Fruit fly (Drosophila melanogaster) whole organism, wandering third instar larva: ENCODE data around the gene fend.

Source experiments
- Abd-B ChIP-seq: fragments of >200 bp; optimal IDR thresholded peaks from 2 replicates; lab custom pipeline; 2017; ENCODE audit warnings: missing biosample characterization, missing genetic modification characterization
- Dfd ChIP-seq: fragments of >200 bp; optimal IDR thresholded peaks from 2 replicates; lab custom pipeline; 2017; ENCODE audit warnings: missing biosample characterization, missing genetic modification characterization
- dsf ChIP-seq: sonication (Bioruptor generic); optimal IDR thresholded peaks from 2 replicates; lab custom pipeline; 2016; ENCODE audit warnings: missing biosample characterization, missing genetic modification characterization, borderline replicate concordance
- h ChIP-seq: fragments of 200-800 bp; sonication (Bioruptor generic); optimal IDR thresholded peaks from 3 replicates; lab custom pipeline; 2016; ENCODE audit warnings: missing biosample characterization, mild to moderate bottlenecking, missing genetic modification characterization
- psq ChIP-seq: fragments of 200-800 bp; sonication (Bioruptor generic); optimal IDR thresholded peaks from 3 replicates; lab custom pipeline; 2017; ENCODE audit warnings: missing biosample characterization, mild to moderate bottlenecking, missing genetic modification characterization, moderate library complexity
- sv ChIP-seq: fragments of 200-800 bp; sonication (Bioruptor generic); optimal IDR thresholded peaks from 3 replicates; lab custom pipeline; 2016; ENCODE audit warnings: missing biosample characterization, missing genetic modification characterization
- tai ChIP-seq: sonication (Bioruptor generic); optimal IDR thresholded peaks from 2 replicates; lab custom pipeline; 2016; ENCODE audit warnings: missing biosample characterization, missing genetic modification characterization
- usp ChIP-seq: fragments of >200 bp; optimal IDR thresholded peaks from 2 replicates; lab custom pipeline; 2017; ENCODE audit warnings: missing biosample characterization, missing genetic modification characterization

DNA sequence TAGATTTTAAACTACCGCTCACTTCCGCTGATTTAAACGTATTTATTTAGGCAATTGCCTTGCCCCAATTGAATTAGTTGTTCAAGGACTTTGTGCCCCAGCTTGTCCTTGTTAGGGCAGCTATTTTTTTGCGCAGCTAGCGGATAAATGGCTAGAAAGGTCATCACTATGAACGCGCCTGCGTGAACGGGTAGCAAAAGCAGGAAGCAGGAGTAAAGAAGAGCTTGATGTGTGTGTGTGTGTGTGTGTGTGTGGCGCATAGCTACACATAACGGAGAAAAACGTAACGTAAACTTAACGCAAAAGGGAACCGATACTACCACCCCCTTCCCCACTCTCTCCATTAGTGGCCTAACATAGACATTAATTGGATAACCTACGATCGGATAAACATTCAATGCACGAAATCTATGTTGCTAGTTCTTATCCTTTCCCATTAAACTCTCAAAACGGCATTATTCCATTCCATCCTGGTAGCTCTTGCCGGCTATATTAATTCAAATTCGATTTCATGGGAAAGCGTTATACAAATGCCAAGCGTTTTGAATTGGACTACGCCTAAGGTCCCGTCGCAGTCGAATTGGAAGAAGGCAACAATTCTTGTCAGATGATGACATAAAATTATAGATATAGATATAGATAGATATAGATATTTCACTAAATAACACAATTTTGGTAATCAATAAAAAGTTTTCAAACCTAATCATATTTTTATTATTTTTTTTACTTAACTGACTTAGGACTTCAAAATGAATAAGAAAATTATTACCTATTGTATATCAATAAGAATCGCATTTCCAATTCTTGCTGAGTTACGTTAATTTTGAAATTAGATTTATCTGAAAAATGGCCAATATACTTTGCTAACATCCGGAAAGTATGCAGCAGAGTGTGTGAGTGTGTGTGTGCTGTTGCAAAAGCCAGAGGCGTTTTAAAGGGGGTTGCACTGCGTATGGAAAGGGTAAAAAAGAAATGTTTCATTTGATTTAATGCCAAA lies 29.9 kb upstream of the fend start:
- TF ChIP-seq sv (no peak), dsf (GFP tag; lab: Kevin White, UChicago) (no peak), tai (GFP tag; lab: Kevin White, UChicago) (no peak), psq (GFP tag; lab: Kevin White, UChicago) (no peak), h (no peak), usp (GFP tag; lab: Kevin White, UChicago) (no peak), Dfd (GFP tag; lab: Kevin White, UChicago) (no peak), Abd-B (GFP tag; lab: Kevin White, UChicago) (no peak)
